Worm (Caenorhabditis elegans) whole organism, L1 larva: ENCODE measurements around the gene srx-5.

Experiments
- C04F5.9 ChIP-seq: sonication (generic microtip); optimal IDR thresholded peaks from 2 replicates; lab custom pipeline; 2016; ENCODE audit warnings: missing genetic modification characterization, missing compliant biosample characterization
- F16B12.6 ChIP-seq: fragments of 150-350 bp; optimal IDR thresholded peaks from 2 replicates; lab custom pipeline; 2014; ENCODE audit warnings: missing biosample characterization, missing genetic modification characterization
- aha-1 ChIP-seq: fragments of 150-350 bp; optimal IDR thresholded peaks from 2 replicates; lab custom pipeline; 2014; ENCODE audit warnings: missing biosample characterization, missing genetic modification characterization
- ama-1 ChIP-seq: fragments of 150-350 bp; optimal IDR thresholded peaks from 2 replicates; lab custom pipeline; 2014
- blmp-1 ChIP-seq: fragments of 150-350 bp; optimal IDR thresholded peaks from 2 replicates; lab custom pipeline; 2014; ENCODE audit warnings: missing biosample characterization, missing genetic modification characterization
- ceh-88 ChIP-seq: fragments of 200-800 bp; sonication (Bioruptor generic); IDR thresholded peaks from 2 replicates; pipeline ENCODE4 v1.3.6; 2022; ENCODE audit warnings: missing genetic modification characterization, missing compliant biosample characterization
- ceh-90 ChIP-seq: sonication (generic microtip); optimal IDR thresholded peaks from 2 replicates; lab custom pipeline; 2016; ENCODE audit warnings: missing genetic modification characterization, missing compliant biosample characterization
- dsc-1 ChIP-seq: sonication (generic microtip); optimal IDR thresholded peaks from 2 replicates; lab custom pipeline; 2016; ENCODE audit warnings: mild to moderate bottlenecking, missing genetic modification characterization, missing compliant biosample characterization
- efl-1 ChIP-seq, 4 experiments: fragments of 150-350 bp; optimal IDR thresholded peaks in 3 of 4; peaks in 1 of 4; 1 replicate in 1 of 4; 2 replicates in 3 of 4; lab custom pipeline; 2014; ENCODE audit warnings: missing biosample characterization in 2 of 4, missing genetic modification characterization in 2 of 4, missing genetic modification reagents in 2 of 4
- efl-3 ChIP-seq: fragments of 200-800 bp; sonication (Bioruptor generic); optimal IDR thresholded peaks from 2 replicates; lab custom pipeline; 2018; ENCODE audit warnings: mild to moderate bottlenecking, missing genetic modification characterization, missing compliant biosample characterization
- egl-13 ChIP-seq: sonication (generic microtip); optimal IDR thresholded peaks from 2 replicates; lab custom pipeline; 2016; ENCODE audit warnings: missing genotype, missing genetic modification reagents, missing genetic modification characterization, missing compliant biosample characterization
- elt-3 ChIP-seq, 6 experiments: fragments of 150-350 bp in 1 of 6; sonication (generic microtip); optimal IDR thresholded peaks; 2 replicates each; lab custom pipeline; 2017 to 2018; ENCODE audit warnings: missing biosample characterization in 6 of 6, missing genetic modification characterization in 6 of 6, inconsistent platforms in 1 of 6
- fkh-4 ChIP-seq: sonication (generic microtip); optimal IDR thresholded peaks from 2 replicates; lab custom pipeline; 2016; ENCODE audit warnings: missing compliant biosample characterization, missing genetic modification characterization, borderline replicate concordance
- fkh-8 ChIP-seq: sonication (generic microtip); optimal IDR thresholded peaks from 2 replicates; lab custom pipeline; 2016; ENCODE audit warnings: mild to moderate bottlenecking, missing genetic modification characterization, missing compliant biosample characterization
- hlh-17 ChIP-seq: fragments of 200-800 bp; sonication (Bioruptor generic); optimal IDR thresholded peaks from 2 replicates; lab custom pipeline; 2018; ENCODE audit warnings: missing genetic modification characterization, mild to moderate bottlenecking, missing compliant biosample characterization, moderate library complexity, borderline replicate concordance
- hlh-4 ChIP-seq: sonication (generic microtip); optimal IDR thresholded peaks from 2 replicates; lab custom pipeline; 2016; ENCODE audit warnings: mild to moderate bottlenecking, missing genetic modification characterization, missing compliant biosample characterization
- lin-15B ChIP-seq: fragments of 150-350 bp; sonication (generic microtip); optimal IDR thresholded peaks from 3 replicates; lab custom pipeline; 2014; ENCODE audit warnings: missing biosample characterization, missing genetic modification characterization
- lir-3 ChIP-seq: sonication (generic microtip); optimal IDR thresholded peaks from 2 replicates; lab custom pipeline; 2016; ENCODE audit warnings: mild to moderate bottlenecking, missing genetic modification characterization, moderate library complexity, missing compliant biosample characterization; ENCODE audit not compliant: poor library complexity
- lsy-2 ChIP-seq, 2 experiments: fragments of 150-350 bp; optimal IDR thresholded peaks; 2 replicates each; lab custom pipeline; 2014; ENCODE audit warnings: missing biosample characterization in 2 of 2, missing genetic modification characterization in 2 of 2
- nhr-11 ChIP-seq: fragments of 150-350 bp; optimal IDR thresholded peaks from 2 replicates; lab custom pipeline; 2014; ENCODE audit warnings: missing biosample characterization, missing genetic modification characterization
- nhr-19 ChIP-seq: fragments of 200-800 bp; sonication (Bioruptor generic); conservative IDR thresholded peaks from 2 replicates; pipeline ENCODE4 v1.3.6; 2022; ENCODE audit warnings: missing genetic modification characterization, missing compliant biosample characterization
- nhr-71 ChIP-seq: sonication (generic microtip); optimal IDR thresholded peaks from 2 replicates; lab custom pipeline; 2016; ENCODE audit warnings: mild to moderate bottlenecking, missing genetic modification characterization, moderate library complexity, missing compliant biosample characterization
- nhr-76 ChIP-seq: sonication (generic microtip); optimal IDR thresholded peaks from 2 replicates; lab custom pipeline; 2017; ENCODE audit warnings: missing biosample characterization, missing genetic modification characterization
- nhr-84 ChIP-seq: sonication (generic microtip); optimal IDR thresholded peaks from 2 replicates; lab custom pipeline; 2017; ENCODE audit warnings: missing biosample characterization, missing genetic modification characterization
- pax-3 ChIP-seq: fragments of 200-800 bp; sonication (Bioruptor generic); optimal IDR thresholded peaks from 2 replicates; lab custom pipeline; 2018; ENCODE audit warnings: mild to moderate bottlenecking, missing genetic modification characterization, moderate library complexity, missing compliant biosample characterization
- pqm-1 ChIP-seq: sonication (generic microtip); optimal IDR thresholded peaks from 3 replicates; lab custom pipeline; 2017; ENCODE audit warnings: missing biosample characterization, missing genetic modification characterization
- skn-1 ChIP-seq: fragments of 150-350 bp; optimal IDR thresholded peaks from 2 replicates; lab custom pipeline; 2014; ENCODE audit warnings: missing biosample characterization, missing genetic modification characterization
- snpc-4 ChIP-seq: fragments of 150-350 bp; optimal IDR thresholded peaks from 2 replicates; lab custom pipeline; 2014; ENCODE audit warnings: missing biosample characterization, missing genetic modification characterization
- sox-4 ChIP-seq: sonication (generic microtip); optimal IDR thresholded peaks from 2 replicates; lab custom pipeline; 2016; ENCODE audit warnings: missing genetic modification characterization, missing compliant biosample characterization
- sup-37 ChIP-seq: fragments of 200-800 bp; sonication (Bioruptor generic); optimal IDR thresholded peaks from 2 replicates; lab custom pipeline; 2018; ENCODE audit warnings: mild to moderate bottlenecking, missing genetic modification characterization, missing compliant biosample characterization
- tbx-2 ChIP-seq: sonication (generic microtip); optimal IDR thresholded peaks from 2 replicates; lab custom pipeline; 2016; ENCODE audit warnings: missing genetic modification characterization, missing compliant biosample characterization
- vab-15 ChIP-seq: sonication (generic microtip); optimal IDR thresholded peaks from 2 replicates; lab custom pipeline; 2017; ENCODE audit warnings: missing genotype, mild to moderate bottlenecking, missing genetic modification characterization, missing compliant biosample characterization
- zag-1 ChIP-seq: fragments of 150-350 bp; optimal IDR thresholded peaks from 2 replicates; lab custom pipeline; 2014; ENCODE audit warnings: missing biosample characterization, missing genetic modification characterization

Gene srx-5

DNA sequence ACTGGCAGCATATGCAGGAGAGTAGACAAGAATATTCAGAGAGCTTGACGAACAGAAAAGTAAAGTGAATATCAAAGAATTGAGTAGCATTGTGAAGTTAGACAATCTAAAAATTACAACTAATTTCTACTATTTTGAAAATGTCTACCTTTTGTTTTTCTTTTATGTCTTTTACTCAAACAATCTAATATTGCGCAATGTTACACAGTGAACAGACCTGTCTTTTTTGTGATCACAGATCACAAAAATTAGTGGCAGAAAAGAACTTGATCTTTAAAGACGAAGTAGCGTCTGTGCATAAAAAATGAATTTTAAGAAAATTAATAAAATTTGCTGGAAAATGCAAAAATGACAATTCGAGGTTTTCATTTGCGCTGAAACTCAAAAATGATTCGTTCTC lies 828 bp upstream of the srx-5 start:
- TF ChIP-seq C04F5.9 (tag; lab: Kevin White, UChicago) (no peak), aha-1 (no peak), ama-1 (lab: Kevin White, UChicago) (no peak), F16B12.6 (no peak), blmp-1 (tag; lab: Kevin White, UChicago) (no peak), hlh-17 (GFP tag; lab: Kevin White, UChicago) (no peak), vab-15 (no peak), lin-15B (no peak)
- TF ChIP-seq, all 84 proteins: peak for 0

- TF ChIP-seq pax-3 (tag; lab: Kevin White, UChicago), result no peak
- TF ChIP-seq nhr-11 (tag; lab: Kevin White, UChicago), result no peak
Observed at ce11 chrV:702260-702659, 2.4 kb downstream of the srx-5 start, which contains the start of gene srbc-37. Gene srbc-37 (plus strand): TSS chrV:702560.

- TF ChIP-seq fkh-4 (tag; lab: Kevin White, UChicago) (no peak), ceh-88 (GFP tag; lab: Robert Waterston, UW) (no peak), nhr-84 (tag; lab: Kevin White, UChicago) (no peak)
Observed at ce11 chrV:706918-707317, 7.0 kb downstream of the srx-5 start, which contains the start of gene srbc-38. Gene srbc-38 (plus strand): TSS chrV:707218.

DNA sequence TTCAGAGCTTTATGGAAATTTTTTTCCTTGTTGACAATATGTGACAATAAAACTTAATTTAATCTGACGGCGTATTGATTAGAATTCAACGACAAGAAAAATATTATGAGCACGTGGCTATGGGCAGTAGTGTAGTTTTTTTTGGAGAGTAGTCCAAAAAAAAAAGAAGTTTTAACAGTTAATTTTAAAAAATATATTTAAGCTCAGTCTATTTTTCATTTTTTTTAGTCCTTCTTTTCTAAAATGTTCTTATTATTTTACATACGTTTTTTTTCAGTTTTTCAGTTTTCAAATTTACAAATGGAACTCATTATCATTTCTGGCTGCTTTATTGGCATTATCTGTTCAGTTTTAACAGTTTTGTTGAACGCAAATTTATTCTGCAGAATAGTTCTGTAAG lies 8.9 kb downstream of the srx-5 start, which contains the start of gene srbc-39:
Gene srbc-39, plus strand, starts transcription at position 301 of the 400 bp plus-strand sequence.
- TF ChIP-seq ceh-90 (no peak), nhr-84 (tag; lab: Kevin White, UChicago) (no peak), tbx-2 (no peak), vab-15 (no peak), lir-3 (tag; lab: Kevin White, UChicago) (no peak), hlh-17 (GFP tag; lab: Kevin White, UChicago) (no peak), efl-1 (optimal IDR thresholded peaks at IDR 0.05; lab: Kevin White, UChicago) (no peak), efl-1 (GFP tag; optimal IDR thresholded peaks at IDR 0.05 in 1 of 2; lab: Kevin White, UChicago) (no peak), egl-13 (tag; lab: Kevin White, UChicago) (no peak), elt-3 (tag; optimal IDR thresholded peaks at IDR 0.05; lab: Kevin White, UChicago) (no peak)

DNA sequence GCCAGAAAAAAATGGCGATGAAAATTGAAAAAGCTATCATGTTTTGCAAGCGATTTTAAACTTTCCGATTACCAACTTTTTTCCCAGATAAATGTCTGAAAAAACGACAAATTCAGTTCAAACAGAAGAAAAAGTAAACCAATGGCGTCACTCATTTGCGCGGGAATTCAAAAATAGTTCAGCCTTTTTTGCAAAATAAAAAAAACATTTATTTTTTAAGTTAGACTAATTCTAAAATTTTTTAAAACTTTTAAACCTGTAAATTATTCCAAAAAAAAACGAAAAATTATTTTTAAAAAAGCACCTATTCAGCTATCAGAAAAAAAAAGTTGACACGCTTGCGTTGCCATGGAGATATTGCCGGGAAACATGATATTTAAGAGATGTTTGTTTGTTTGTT lies 13.0 kb downstream of the srx-5 start, which contains the start of gene cyp-33C11:
Gene cyp-33C11, minus strand, starts transcription at position 101 of the 400 bp plus-strand sequence.
- no peak for TF ChIP-seq pax-3 (tag; lab: Kevin White, UChicago)
- no peak for TF ChIP-seq vab-15
- no peak for TF ChIP-seq lsy-2 (tag; optimal IDR thresholded peaks at IDR 0.05; lab: Kevin White, UChicago)
- TF ChIP-seq fkh-8, result no peak
- no peak for TF ChIP-seq sox-4 (tag; lab: Kevin White, UChicago)
- TF ChIP-seq hlh-4, result no peak
- TF ChIP-seq zag-1 (tag; lab: Kevin White, UChicago), result no peak
- TF ChIP-seq efl-3, result no peak
- TF ChIP-seq dsc-1, result no peak
- no peak for TF ChIP-seq snpc-4
- TF ChIP-seq sup-37 (GFP tag; lab: Kevin White, UChicago), result no peak
- no peak for TF ChIP-seq pqm-1 (tag; lab: Kevin White, UChicago)

- TF ChIP-seq nhr-19, result no peak
- TF ChIP-seq skn-1 (tag; lab: Kevin White, UChicago), result no peak
- TF ChIP-seq nhr-76 (tag; lab: Kevin White, UChicago), result no peak
- TF ChIP-seq nhr-71 (tag; lab: Kevin White, UChicago), result no peak
- no peak for TF ChIP-seq hlh-4
Observed at ce11 chrV:719731-720130, 19.9 kb downstream of the srx-5 start, which contains the start of gene srbc-40. Gene srbc-40 (minus strand): TSS chrV:719831.
